Fruit fly (Drosophila melanogaster) whole organism, pupa: Measurements from ENCODE around the gene CG34159.

Experiments
- CG17806 ChIP-seq: fragments of 200-800 bp; sonication (Bioruptor generic); optimal IDR thresholded peaks from 2 replicates; lab custom pipeline; 2018; ENCODE audit warnings: missing biosample characterization, mild to moderate bottlenecking, missing genetic modification characterization, moderate library complexity
- EcR ChIP-seq: fragments of 200-800 bp; sonication (Bioruptor generic); optimal IDR thresholded peaks from 3 replicates; lab custom pipeline; 2019; ENCODE audit warnings: missing biosample characterization, missing genetic modification characterization, mild to moderate bottlenecking, moderate library complexity, missing genetic modification reagents
- Snoo ChIP-seq: fragments of 200-800 bp; sonication (Bioruptor generic); optimal IDR thresholded peaks from 3 replicates; lab custom pipeline; 2017; ENCODE audit warnings: missing biosample characterization, mild to moderate bottlenecking, missing genetic modification characterization, inconsistent platforms
- fd96Ca ChIP-seq: fragments of 200-800 bp; sonication (Bioruptor generic); IDR thresholded peaks from 3 replicates; pipeline ENCODE4 v1.3.6; 2022; ENCODE audit warnings: missing biosample characterization, missing genetic modification characterization

- TF ChIP-seq EcR (GFP tag; lab: Kevin White, UChicago) (no peak), Snoo (tag; lab: Kevin White, UChicago) (no peak), CG17806 (tag; lab: Kevin White, UChicago) (no peak), fd96Ca (no peak)
These were observed 31.7 kb downstream of the CG34159 start, which contains the start of gene CG13137 for dm6 chr2L:10172402-10172801.
